Fruit fly (Drosophila melanogaster) whole organism: ENCODE data around the gene Svil.

Source experiments
- CG8478 ChIP-seq: fragments of >200 bp; optimal IDR thresholded peaks from 2 replicates; lab custom pipeline; 2018; ENCODE audit warnings: inconsistent platforms
- Dll ChIP-seq: fragments of >200 bp; optimal IDR thresholded peaks from 2 replicates; lab custom pipeline; 2017
- EcR ChIP-seq, 2 experiments: fragments of >200 bp; optimal IDR thresholded peaks; 2 replicates each; lab custom pipeline; 2017; ENCODE audit warnings: missing biosample characterization in 2 of 2, missing genetic modification characterization in 2 of 2, missing genetic modification reagents in 2 of 2
- pan ChIP-seq: fragments of >200 bp; optimal IDR thresholded peaks from 2 replicates; lab custom pipeline; 2017
- psq ChIP-seq: fragments of >200 bp; optimal IDR thresholded peaks from 2 replicates; lab custom pipeline; 2017
- usp ChIP-seq: fragments of >200 bp; optimal IDR thresholded peaks from 2 replicates; lab custom pipeline; 2017; ENCODE audit warnings: missing biosample characterization, missing genetic modification characterization, mixed read lengths

Gene Svil

DNA sequence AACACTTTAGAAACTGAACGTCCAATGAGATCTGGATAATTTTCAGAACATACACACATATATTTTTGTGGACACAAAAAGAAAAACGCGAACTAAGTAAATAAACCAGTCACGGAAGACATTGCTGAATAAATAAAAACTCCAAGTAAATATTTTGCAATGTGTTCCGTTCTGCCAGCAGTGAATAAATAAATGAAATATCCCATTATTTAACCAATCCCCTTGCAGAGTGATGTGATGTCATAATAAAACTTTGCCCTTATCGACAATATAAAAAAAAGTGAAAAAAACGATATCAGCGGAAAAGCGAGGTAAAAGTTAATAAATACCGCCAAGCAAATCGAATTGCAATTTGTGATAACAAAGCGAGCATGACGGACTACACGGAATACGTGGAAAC lies 113.3 kb downstream of the Svil start:
- TF ChIP-seq pan (lab: Kevin White, UChicago) (no peak), Dll (lab: Kevin White, UChicago) (no peak), EcR (GFP tag; optimal IDR thresholded peaks at IDR 0.05; lab: Kevin White, UChicago) (no peak), psq (lab: Kevin White, UChicago) (no peak), usp (no peak), CG8478 (lab: Kevin White, UChicago) (no peak)

DNA sequence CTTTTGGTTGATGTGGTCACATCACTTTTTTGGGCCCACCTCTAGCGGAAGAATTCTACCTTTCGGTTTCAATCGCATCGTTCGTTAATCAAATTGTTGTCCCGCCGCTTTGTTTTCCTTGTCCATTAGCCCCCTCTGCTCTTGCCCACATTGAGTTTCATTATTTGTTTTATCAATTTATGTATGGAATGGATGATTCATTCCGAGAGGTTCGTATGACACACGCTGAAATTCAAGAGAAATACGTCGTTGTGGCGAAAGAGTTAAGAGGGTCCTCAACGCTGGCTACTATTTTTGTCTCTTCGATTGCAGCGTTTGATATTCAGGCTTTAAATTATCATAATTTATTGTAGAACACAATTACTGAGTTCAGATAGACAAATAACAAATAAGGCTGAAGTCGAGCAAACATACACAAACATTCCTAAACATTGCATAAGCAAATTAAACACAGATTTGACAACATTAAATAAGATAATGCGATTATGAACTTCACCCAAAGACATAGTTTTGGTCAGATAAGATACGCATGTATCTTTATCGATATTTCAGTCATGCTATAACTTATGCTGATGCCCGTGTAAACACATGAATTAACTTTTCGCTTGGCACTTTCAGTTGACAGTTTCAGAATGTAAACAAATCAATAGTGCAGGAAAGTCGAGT lies 116.2 kb downstream of the Svil start:
- TF ChIP-seq EcR (GFP tag; optimal IDR thresholded peaks at IDR 0.05; lab: Kevin White, UChicago): no peak
- TF ChIP-seq CG8478 (lab: Kevin White, UChicago): no peak
- no peak for TF ChIP-seq psq (lab: Kevin White, UChicago)
- TF ChIP-seq usp: no peak
- TF ChIP-seq Dll (lab: Kevin White, UChicago): no peak
- no peak for TF ChIP-seq pan (lab: Kevin White, UChicago)

DNA sequence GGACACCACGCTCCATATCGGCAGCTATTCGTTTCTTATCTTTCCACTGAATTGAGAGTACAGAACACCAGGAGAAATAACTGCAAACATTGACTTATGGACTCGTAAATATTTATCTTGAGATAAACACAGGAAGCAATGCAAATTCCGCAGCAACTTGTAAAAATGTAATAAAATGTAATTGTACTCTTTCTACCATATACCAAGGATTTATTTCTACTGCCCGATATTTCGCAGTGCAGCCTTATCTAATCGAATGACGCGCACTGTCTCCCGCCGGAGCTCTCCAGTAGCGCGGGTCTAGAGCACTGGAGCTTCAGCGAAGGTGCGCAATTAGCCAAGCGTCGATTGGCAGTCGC lies 116.7 kb downstream of the Svil start:
- TF ChIP-seq CG8478 (lab: Kevin White, UChicago) (no peak), pan (lab: Kevin White, UChicago) (no peak), usp (no peak), Dll (lab: Kevin White, UChicago) (no peak), EcR (GFP tag; optimal IDR thresholded peaks at IDR 0.05; lab: Kevin White, UChicago) (no peak), psq (lab: Kevin White, UChicago) (no peak)

DNA sequence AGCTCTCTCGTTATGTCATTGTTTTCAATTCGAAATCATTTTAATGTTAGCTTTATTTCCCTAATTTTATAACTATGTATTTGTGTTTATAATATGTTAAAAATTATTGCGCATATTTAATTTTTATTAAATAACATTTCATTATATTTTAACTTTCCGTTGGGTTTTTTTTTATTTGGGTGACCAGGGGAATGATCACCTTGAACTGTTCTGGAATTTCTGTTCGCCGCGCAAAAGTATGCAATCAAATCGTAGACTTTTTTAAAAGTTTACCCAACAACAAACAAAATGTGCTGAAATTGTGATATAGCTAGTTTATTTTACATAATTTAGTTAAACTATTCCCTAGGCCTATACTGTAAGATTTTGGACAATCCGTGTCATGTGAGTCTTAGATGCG lies 121.6 kb downstream of the Svil start:
- no peak for TF ChIP-seq psq (lab: Kevin White, UChicago)
- TF ChIP-seq EcR (GFP tag; optimal IDR thresholded peaks at IDR 0.05; lab: Kevin White, UChicago): no peak
- no peak for TF ChIP-seq pan (lab: Kevin White, UChicago)
- TF ChIP-seq CG8478 (lab: Kevin White, UChicago): no peak
- no peak for TF ChIP-seq Dll (lab: Kevin White, UChicago)
- TF ChIP-seq usp: no peak

DNA sequence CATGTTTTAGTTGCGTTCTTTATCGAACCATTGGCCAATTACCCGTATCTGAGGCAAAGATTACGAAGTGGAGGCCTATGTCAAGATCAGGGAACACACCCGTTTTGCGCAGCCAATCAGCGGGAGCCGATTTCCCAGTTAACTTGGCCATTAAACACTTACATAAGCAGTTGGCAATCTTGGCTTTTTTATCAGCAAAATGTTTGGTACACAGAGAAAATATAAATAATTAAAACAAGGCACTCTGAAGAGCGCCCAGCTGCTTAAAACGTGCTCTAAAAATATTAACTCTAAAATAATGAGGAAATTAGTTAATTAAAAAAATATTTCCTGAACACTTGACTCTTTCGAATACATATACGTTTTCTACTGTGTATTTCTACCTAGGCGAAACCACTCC lies 124.3 kb downstream of the Svil start:
- TF ChIP-seq psq (lab: Kevin White, UChicago): no peak
- TF ChIP-seq Dll (lab: Kevin White, UChicago): no peak
- no peak for TF ChIP-seq pan (lab: Kevin White, UChicago)
- TF ChIP-seq CG8478 (lab: Kevin White, UChicago): no peak
- TF ChIP-seq usp: no peak
- no peak for TF ChIP-seq EcR (GFP tag; optimal IDR thresholded peaks at IDR 0.05; lab: Kevin White, UChicago)

DNA sequence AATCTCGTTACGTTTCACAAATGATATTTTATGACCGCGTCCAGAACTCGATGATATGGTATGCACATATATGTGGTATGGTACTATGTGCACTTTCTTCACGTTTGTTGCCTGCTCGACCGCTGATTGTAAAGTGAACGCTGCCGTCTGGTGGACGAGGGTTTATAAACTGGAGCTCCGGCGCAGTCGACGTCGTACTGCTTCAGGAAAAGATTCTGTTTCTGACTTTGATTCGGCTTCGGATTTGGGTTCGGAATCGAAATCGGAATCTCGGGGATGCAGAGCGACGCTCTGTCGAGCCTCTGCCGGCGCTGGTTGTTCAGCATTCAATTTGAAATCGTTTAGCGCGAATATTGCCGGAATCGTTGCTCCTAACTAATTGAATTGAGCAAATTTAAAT lies 126.0 kb downstream of the Svil start, which contains the start of gene CG16758:
Gene CG16758 (minus strand): TSS at position 142 of the 400 bp plus-strand sequence.
- TF ChIP-seq Dll (lab: Kevin White, UChicago): no peak

DNA sequence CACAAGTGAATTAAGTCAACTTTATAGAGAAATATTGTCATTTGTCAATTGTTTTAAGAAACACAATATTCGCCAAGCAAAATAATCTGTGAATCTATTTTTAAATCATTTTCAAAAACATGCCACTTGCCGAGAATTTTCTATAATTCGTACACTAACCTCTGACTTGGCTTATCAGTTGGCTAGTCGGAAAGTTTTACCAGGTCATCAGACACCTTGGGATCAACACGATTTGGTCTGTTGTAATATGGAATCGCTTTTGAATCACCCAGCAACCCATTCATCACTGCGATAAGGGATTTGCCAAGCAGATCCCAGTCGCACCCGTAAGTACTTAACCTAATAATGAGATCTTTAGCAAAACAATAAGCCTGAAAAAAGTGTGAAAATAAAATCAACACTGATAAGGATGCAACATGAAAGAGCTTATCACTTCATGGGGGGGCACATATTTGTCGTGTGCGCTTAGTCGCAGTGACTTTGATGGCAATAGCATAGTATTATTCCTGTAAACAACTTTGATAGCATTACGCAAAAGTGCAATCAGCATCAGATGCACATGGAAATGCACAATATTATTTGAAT lies 126.7 kb downstream of the Svil start:
- TF ChIP-seq usp: no peak
- no peak for TF ChIP-seq EcR (GFP tag; optimal IDR thresholded peaks at IDR 0.05; lab: Kevin White, UChicago)
- no peak for TF ChIP-seq psq (lab: Kevin White, UChicago)

DNA sequence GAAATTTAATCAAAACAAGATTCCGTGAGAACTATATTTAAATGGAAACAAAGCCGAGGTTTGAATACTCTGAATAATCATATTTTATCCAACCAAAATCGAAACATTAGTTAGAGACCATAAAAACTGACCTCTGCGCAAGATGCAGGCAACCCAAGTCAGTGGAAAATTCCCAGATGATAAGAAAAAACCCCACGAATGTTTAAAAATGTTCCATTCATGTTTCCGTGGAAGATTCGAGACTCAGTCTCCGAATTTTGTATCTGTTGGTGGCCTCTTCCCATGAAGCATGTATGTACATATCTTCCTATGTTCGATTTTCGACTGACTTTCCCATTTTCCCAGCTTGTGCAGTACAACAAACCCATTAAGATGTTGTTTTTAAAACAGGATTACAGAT lies 127.3 kb downstream of the Svil start:
- TF ChIP-seq Dll (lab: Kevin White, UChicago) (no peak), EcR (GFP tag; optimal IDR thresholded peaks at IDR 0.05; lab: Kevin White, UChicago) (no peak), usp (no peak), psq (lab: Kevin White, UChicago) (no peak), CG8478 (lab: Kevin White, UChicago) (no peak), pan (lab: Kevin White, UChicago) (no peak)

DNA sequence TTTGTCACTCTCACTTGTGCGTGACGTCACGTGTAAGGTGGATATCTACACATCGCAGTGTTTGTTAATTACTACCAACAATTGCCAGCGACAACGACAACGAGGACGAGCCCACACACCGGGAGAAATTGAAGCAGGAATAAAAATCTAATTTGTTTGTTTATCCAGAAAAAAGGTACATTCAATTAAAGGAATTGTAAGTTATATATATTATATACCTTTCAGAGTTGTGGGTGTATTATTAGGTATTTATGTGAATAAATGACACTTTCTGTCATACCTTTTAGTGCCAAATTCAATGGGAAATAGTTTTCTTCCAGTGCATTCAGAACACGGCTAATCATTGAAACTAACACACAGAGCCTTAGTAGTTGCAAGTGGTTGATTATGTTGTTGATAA lies 137.7 kb downstream of the Svil start:
- no peak for TF ChIP-seq pan (lab: Kevin White, UChicago)
- TF ChIP-seq EcR (GFP tag; optimal IDR thresholded peaks at IDR 0.05; lab: Kevin White, UChicago): no peak
- no peak for TF ChIP-seq CG8478 (lab: Kevin White, UChicago)
- TF ChIP-seq Dll (lab: Kevin White, UChicago): no peak
- no peak for TF ChIP-seq psq (lab: Kevin White, UChicago)

DNA sequence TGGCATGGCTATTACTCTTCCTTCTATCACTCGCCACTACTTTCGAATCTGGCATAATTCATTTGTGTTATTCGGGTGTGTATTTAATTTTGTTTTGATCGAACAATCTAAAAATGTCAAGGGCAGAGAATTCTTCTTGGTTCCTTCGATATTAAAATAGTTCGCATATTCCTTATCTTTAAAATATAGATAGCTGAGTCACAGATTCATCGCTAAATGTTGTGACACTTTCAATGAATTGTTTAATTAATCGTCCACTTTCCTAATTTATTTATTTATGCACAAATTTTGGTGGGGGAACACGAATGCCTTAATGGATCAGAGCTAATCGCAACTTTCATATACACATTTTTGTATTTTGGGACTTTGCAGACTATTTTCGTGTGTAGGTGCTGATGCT lies 149.4 kb downstream of the Svil start, which contains the start of gene CG32295:
Gene CG32295 (minus strand): TSS at position 101 of the 400 bp plus-strand sequence.
- no peak for TF ChIP-seq usp
- TF ChIP-seq psq (lab: Kevin White, UChicago): no peak
- no peak for TF ChIP-seq CG8478 (lab: Kevin White, UChicago)
- no peak for TF ChIP-seq pan (lab: Kevin White, UChicago)
- TF ChIP-seq EcR (GFP tag; optimal IDR thresholded peaks at IDR 0.05; lab: Kevin White, UChicago): no peak
- TF ChIP-seq Dll (lab: Kevin White, UChicago): no peak

DNA sequence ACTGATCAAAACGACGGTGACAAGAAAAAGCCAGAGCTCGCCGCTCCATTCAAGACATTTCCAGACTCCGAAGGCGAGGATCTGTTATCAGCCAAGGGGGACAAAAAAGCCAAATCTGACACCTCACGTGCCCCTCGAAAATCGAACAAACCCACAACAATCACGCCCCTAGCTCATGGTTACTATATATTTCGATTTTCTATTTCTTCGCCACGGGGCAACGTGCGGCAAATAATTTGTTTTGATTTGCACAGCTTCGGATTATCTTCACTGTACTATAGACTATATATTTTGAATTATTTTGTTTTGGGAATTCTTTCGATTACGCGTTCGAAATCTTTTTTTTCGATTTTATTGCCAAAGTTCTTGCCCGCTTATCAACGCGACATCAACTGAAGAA lies 152.6 kb downstream of the Svil start:
- TF ChIP-seq pan (lab: Kevin White, UChicago) (no peak), CG8478 (lab: Kevin White, UChicago) (no peak), psq (lab: Kevin White, UChicago) (no peak), usp (no peak), EcR (GFP tag; optimal IDR thresholded peaks at IDR 0.05; lab: Kevin White, UChicago) (no peak), Dll (lab: Kevin White, UChicago) (no peak)

DNA sequence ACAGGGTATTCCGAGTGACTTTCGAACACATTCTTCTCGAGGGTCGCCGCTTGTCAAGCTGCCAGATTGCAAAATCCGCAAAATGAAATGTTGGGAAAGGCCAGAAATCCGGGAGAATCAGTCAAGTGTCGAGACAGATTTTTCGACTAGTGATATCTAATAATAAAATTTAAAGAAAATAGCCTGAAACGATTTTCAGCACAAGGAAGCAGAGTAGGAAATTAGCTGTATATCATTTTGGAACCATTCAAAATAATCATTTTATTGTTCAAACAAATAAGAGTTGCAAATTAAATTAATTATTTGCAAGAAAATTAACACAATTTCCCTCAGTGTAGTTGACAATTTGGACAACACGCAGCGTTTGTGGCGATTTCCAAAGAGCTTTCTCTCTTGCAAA lies 153.2 kb downstream of the Svil start:
- TF ChIP-seq pan (lab: Kevin White, UChicago): no peak
- no peak for TF ChIP-seq Dll (lab: Kevin White, UChicago)
- no peak for TF ChIP-seq usp
- TF ChIP-seq CG8478 (lab: Kevin White, UChicago): no peak
- TF ChIP-seq EcR (GFP tag; optimal IDR thresholded peaks at IDR 0.05; lab: Kevin White, UChicago): no peak
- no peak for TF ChIP-seq psq (lab: Kevin White, UChicago)
